Fruit fly (Drosophila melanogaster) whole organism: ENCODE results near the gene Zmynd8.

Source experiments
- CG8478 ChIP-seq: fragments of >200 bp; optimal IDR thresholded peaks from 2 replicates; lab custom pipeline; 2018; ENCODE audit warnings: inconsistent platforms
- Dll ChIP-seq: fragments of >200 bp; optimal IDR thresholded peaks from 2 replicates; lab custom pipeline; 2017
- EcR ChIP-seq, 2 experiments: fragments of >200 bp; optimal IDR thresholded peaks; 2 replicates each; lab custom pipeline; 2017; ENCODE audit warnings: missing biosample characterization in 2 of 2, missing genetic modification characterization in 2 of 2, missing genetic modification reagents in 2 of 2
- psq ChIP-seq: fragments of >200 bp; optimal IDR thresholded peaks from 2 replicates; lab custom pipeline; 2017

DNA sequence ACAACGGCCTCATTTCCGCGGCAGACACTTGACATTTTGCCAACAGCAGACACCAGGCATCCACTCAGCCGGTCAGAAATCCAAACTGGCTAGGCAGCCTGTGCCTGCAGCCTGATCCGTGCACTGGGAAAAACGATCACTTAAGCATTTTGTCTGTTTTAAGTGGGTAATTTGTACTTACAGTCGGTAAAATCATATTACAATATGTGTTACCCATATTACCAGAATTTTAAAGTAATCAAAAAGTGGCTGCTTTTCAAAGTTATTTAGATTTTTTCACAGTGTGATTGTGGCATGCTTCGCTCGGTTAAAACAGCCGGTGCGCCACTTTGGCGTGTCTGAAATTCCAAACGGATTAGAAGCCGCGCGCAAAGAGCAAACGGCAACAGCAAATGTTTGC, 11.5 kb downstream of the Zmynd8 start:
- TF ChIP-seq psq: no peak
- TF ChIP-seq Dll (lab: Kevin White, UChicago): no peak
- TF ChIP-seq CG8478 (lab: Kevin White, UChicago): no peak
- no peak for TF ChIP-seq EcR (GFP tag; optimal IDR thresholded peaks at IDR 0.05; lab: Kevin White, UChicago)
